Worm (Caenorhabditis elegans): Measurements from ENCODE around the gene Y57G7A.3.

- TF ChIP-seq snpc-4 (tag; optimal IDR thresholded peaks at IDR 0.05) (no peak), nhr-76 (tag; optimal IDR thresholded peaks at IDR 0.05) (no peak), nhr-12 (tag; optimal IDR thresholded peaks at IDR 0.05) (no peak), blmp-1 (tag; optimal IDR thresholded peaks at IDR 0.05) (no peak), mab-5 (tag; optimal IDR thresholded peaks at IDR 0.05) (no peak), mep-1 (tag; optimal IDR thresholded peaks at IDR 0.05) (no peak), unc-62 (GFP tag; optimal IDR thresholded peaks at IDR 0.05) (no peak), lsy-2 (tag; optimal IDR thresholded peaks at IDR 0.05) (no peak), lin-13 (tag; optimal IDR thresholded peaks at IDR 0.05) (no peak)
These were observed at the start of gene Y57G7A.3, which contains the start of gene Y57G7A.6 for ce11 chrII:1285514-1285913.

Measured in whole organism, mixed stage, embryonic.